Fruit fly (Drosophila melanogaster) whole organism, embryonic: ENCODE results near the gene CG13408.

Experiments
- Bdp1 ChIP-seq: fragments of 200-800 bp; sonication (Bioruptor generic); optimal IDR thresholded peaks from 3 replicates; lab custom pipeline; 2016; ENCODE audit warnings: missing biosample characterization, missing genetic modification characterization
- Blimp-1 ChIP-seq: fragments of 200-800 bp; sonication (Bioruptor generic); optimal IDR thresholded peaks from 3 replicates; lab custom pipeline; 2018; ENCODE audit warnings: missing biosample characterization, missing genetic modification characterization, mild to moderate bottlenecking, moderate library complexity, missing genetic modification reagents
- CG13894 ChIP-seq: fragments of 200-800 bp; sonication (Bioruptor generic); optimal IDR thresholded peaks from 3 replicates; lab custom pipeline; 2018; ENCODE audit warnings: missing biosample characterization, mild to moderate bottlenecking, missing genetic modification characterization, moderate library complexity
- CG15514 ChIP-seq: fragments of 200-800 bp; sonication (Bioruptor generic); optimal IDR thresholded peaks from 3 replicates; lab custom pipeline; 2017; ENCODE audit warnings: missing biosample characterization, missing genetic modification characterization, mild to moderate bottlenecking, moderate library complexity, missing genetic modification reagents
- CG30020 ChIP-seq: fragments of 200-800 bp; optimal IDR thresholded peaks from 2 replicates; lab custom pipeline; 2019; ENCODE audit warnings: missing biosample characterization, mild to moderate bottlenecking, missing genetic modification characterization, moderate library complexity
- CG31441 ChIP-seq: fragments of 200-800 bp; sonication (Bioruptor generic); IDR thresholded peaks from 2 replicates; pipeline ENCODE4 v1.3.6; 2022; ENCODE audit warnings: missing biosample characterization, missing genetic modification characterization
- CG4820 ChIP-seq: fragments of 200-800 bp; sonication (Bioruptor generic); optimal IDR thresholded peaks from 3 replicates; lab custom pipeline; 2016; ENCODE audit warnings: missing biosample characterization, missing genetic modification characterization
- CkIIα-i1 ChIP-seq: fragments of 200-800 bp; sonication (Bioruptor generic); IDR thresholded peaks from 2 replicates; pipeline ENCODE4 v1.3.6; 2022; ENCODE audit warnings: missing biosample characterization, missing genetic modification characterization
- Doc3 ChIP-seq: fragments of 200-800 bp; sonication (Bioruptor generic); IDR thresholded peaks from 3 replicates; pipeline ENCODE4 v1.3.6; 2022; ENCODE audit warnings: missing biosample characterization, missing genetic modification characterization; ENCODE audit not compliant: partially characterized antibody
- ERR ChIP-seq: fragments of 200-800 bp; sonication (Bioruptor generic); optimal IDR thresholded peaks from 2 replicates; lab custom pipeline; 2016; ENCODE audit warnings: missing biosample characterization, missing genetic modification characterization
- HmgZ ChIP-seq: fragments of 200-800 bp; sonication (Bioruptor generic); optimal IDR thresholded peaks from 2 replicates; lab custom pipeline; 2018; ENCODE audit warnings: missing biosample characterization, mild to moderate bottlenecking, missing genetic modification characterization
- Hmr ChIP-seq: fragments of 200-800 bp; sonication (Bioruptor generic); optimal IDR thresholded peaks from 3 replicates; lab custom pipeline; 2017; ENCODE audit warnings: mild to moderate bottlenecking, missing biosample characterization, missing genetic modification reagents, missing genetic modification characterization
- Rx ChIP-seq: fragments of 200-800 bp; sonication (Bioruptor generic); IDR thresholded peaks from 2 replicates; pipeline ENCODE4 v1.3.6; 2022; ENCODE audit warnings: missing biosample characterization, missing genetic modification characterization
- Taf1 ChIP-seq: fragments of 200-800 bp; sonication (Bioruptor generic); IDR thresholded peaks from 2 replicates; pipeline ENCODE4 v1.3.6; 2022; ENCODE audit warnings: missing biosample characterization, missing genetic modification characterization
- Xbp1 ChIP-seq: fragments of 200-800 bp; sonication (Bioruptor generic); optimal IDR thresholded peaks from 3 replicates; lab custom pipeline; 2016; ENCODE audit warnings: missing biosample characterization, mild to moderate bottlenecking, missing genetic modification characterization
- abd-A ChIP-seq: fragments of 200-800 bp; sonication (Bioruptor generic); optimal IDR thresholded peaks from 3 replicates; lab custom pipeline; 2019; ENCODE audit warnings: missing biosample characterization, mild to moderate bottlenecking, missing genetic modification characterization, moderate library complexity
- aop ChIP-seq: fragments of 200-800 bp; sonication (Bioruptor generic); IDR thresholded peaks from 2 replicates; pipeline ENCODE4 v1.3.6; 2022; ENCODE audit warnings: missing biosample characterization, missing genetic modification characterization
- bab2 ChIP-seq: fragments of 200-800 bp; sonication (Bioruptor generic); optimal IDR thresholded peaks from 2 replicates; lab custom pipeline; 2016; ENCODE audit warnings: missing biosample characterization, missing genetic modification characterization
- bbx ChIP-seq: fragments of 200-800 bp; sonication (Bioruptor generic); IDR thresholded peaks from 2 replicates; pipeline ENCODE4 v1.3.6; 2022; ENCODE audit warnings: missing biosample characterization, missing genetic modification characterization; ENCODE audit not compliant: partially characterized antibody
- cato ChIP-seq: fragments of 200-800 bp; sonication (Bioruptor generic); optimal IDR thresholded peaks from 2 replicates; lab custom pipeline; 2016; ENCODE audit warnings: missing biosample characterization, missing genetic modification characterization, borderline replicate concordance
- cwo ChIP-seq: fragments of 200-800 bp; sonication (Bioruptor generic); optimal IDR thresholded peaks from 3 replicates; lab custom pipeline; 2017; ENCODE audit warnings: missing biosample characterization, missing genetic modification characterization, mild to moderate bottlenecking, moderate library complexity, missing genetic modification reagents
- dan ChIP-seq: fragments of 200-800 bp; sonication (Bioruptor generic); IDR thresholded peaks from 2 replicates; pipeline ENCODE4 v1.3.6; 2022; ENCODE audit warnings: missing biosample characterization, missing genetic modification characterization
- gce ChIP-seq: fragments of 200-800 bp; sonication (Bioruptor generic); IDR thresholded peaks from 3 replicates; pipeline ENCODE4 v1.3.6; 2022; ENCODE audit warnings: missing biosample characterization, missing genetic modification characterization
- gcm ChIP-seq: fragments of 200-800 bp; sonication (Bioruptor generic); optimal IDR thresholded peaks from 2 replicates; lab custom pipeline; 2019; ENCODE audit warnings: missing biosample characterization, mild to moderate bottlenecking, missing genetic modification characterization, moderate library complexity
- kni ChIP-seq: fragments of 200-800 bp; sonication (Bioruptor generic); optimal IDR thresholded peaks from 3 replicates; lab custom pipeline; 2017; ENCODE audit warnings: mild to moderate bottlenecking, missing biosample characterization, missing genetic modification reagents, missing genetic modification characterization
- otp ChIP-seq: fragments of 200-800 bp; sonication (Bioruptor generic); IDR thresholded peaks from 3 replicates; pipeline ENCODE4, ENCODE4 v1.3.6; 2022; ENCODE audit warnings: missing biosample characterization, missing genetic modification characterization
- pb ChIP-seq: fragments of 200-800 bp; sonication (Bioruptor generic); optimal IDR thresholded peaks from 3 replicates; lab custom pipeline; 2016; ENCODE audit warnings: missing biosample characterization, missing genetic modification characterization
- slou ChIP-seq: fragments of 200-800 bp; sonication (Bioruptor generic); optimal IDR thresholded peaks from 3 replicates; lab custom pipeline; 2016; ENCODE audit warnings: missing biosample characterization, missing genetic modification characterization
- tx ChIP-seq: fragments of 200-800 bp; sonication (Bioruptor generic); optimal IDR thresholded peaks from 2 replicates; lab custom pipeline; 2016; ENCODE audit warnings: missing biosample characterization, missing genetic modification characterization

Gene CG13408

dm6 chr3R:22124863-22125262 is 44.7 kb downstream of the CG13408 start (continued):
- TF ChIP-seq CG31441 (GFP tag; lab: Robert Waterston, UW), result no peak
- no peak for TF ChIP-seq gcm
- no peak for TF ChIP-seq CG4820 (GFP tag; lab: Kevin White, UChicago)
- TF ChIP-seq abd-A (tag; lab: Kevin White, UChicago), result no peak
- TF ChIP-seq slou (GFP tag; lab: Kevin White, UChicago), result no peak
- no peak for TF ChIP-seq Hmr (GFP tag; lab: Kevin White, UChicago)
- no peak for TF ChIP-seq pb (GFP tag; lab: Kevin White, UChicago)
- no peak for TF ChIP-seq Taf1 (GFP tag; lab: Robert Waterston, UW)
- TF ChIP-seq kni (GFP tag; lab: Kevin White, UChicago), result no peak
- no peak for TF ChIP-seq Bdp1
- no peak for TF ChIP-seq bab2 (GFP tag; lab: Kevin White, UChicago)
- TF ChIP-seq tx (GFP tag; lab: Kevin White, UChicago), result no peak
- no peak for TF ChIP-seq CG15514 (GFP tag; lab: Kevin White, UChicago)
- no peak for TF ChIP-seq cwo (GFP tag; lab: Kevin White, UChicago)
- 0 out of 3 replicates have a peak, but pooled peaks have one; percentile 46 for TF ChIP-seq Doc3 (GFP tag; lab: Robert Waterston, UW)
- no peak for TF ChIP-seq dan (GFP tag; lab: Robert Waterston, UW)
- TF ChIP-seq bbx (GFP tag; lab: Robert Waterston, UW), result 0 out of 2 replicates have a peak, but pooled peaks have one; percentile 24
- TF ChIP-seq Xbp1 (GFP tag; lab: Kevin White, UChicago), result no peak
- no peak for TF ChIP-seq otp (GFP tag; lab: Robert Waterston, UW)
- no peak for TF ChIP-seq gce
- no peak for TF ChIP-seq CG13894 (tag; lab: Kevin White, UChicago)
- no peak for TF ChIP-seq Blimp-1 (GFP tag; lab: Kevin White, UChicago)
- TF ChIP-seq ERR (GFP tag; lab: Kevin White, UChicago), result no peak
- TF ChIP-seq HmgZ (tag; lab: Kevin White, UChicago), result no peak
- no peak for TF ChIP-seq CkIIα-i1 (GFP tag; lab: Robert Waterston, UW)
- TF ChIP-seq CG30020 (tag; lab: Kevin White, UChicago), result no peak
- no peak for TF ChIP-seq aop (GFP tag; lab: Robert Waterston, UW)
- TF ChIP-seq Rx (GFP tag; lab: Robert Waterston, UW), result no peak
- TF ChIP-seq cato (GFP tag; lab: Kevin White, UChicago), result no peak
